Worm (Caenorhabditis elegans) whole organism, late embryonic: Measurements from ENCODE around the gene appg-2.

Experiments used
- C38D4.7 ChIP-seq: fragments of 200-800 bp; sonication (Bioruptor generic); optimal IDR thresholded peaks from 2 replicates; lab custom pipeline; 2018; ENCODE audit warnings: mild to moderate bottlenecking, missing genetic modification characterization, moderate library complexity, missing compliant biosample characterization
- K02D7.2 ChIP-seq: sonication (generic microtip); optimal IDR thresholded peaks from 2 replicates; lab custom pipeline; 2017; ENCODE audit warnings: mild to moderate bottlenecking, missing genetic modification characterization, missing compliant biosample characterization
- ahr-1 ChIP-seq: sonication (generic microtip); optimal IDR thresholded peaks from 2 replicates; lab custom pipeline; 2016; ENCODE audit warnings: missing genetic modification characterization, missing compliant biosample characterization
- ceh-19 ChIP-seq: fragments of 200-800 bp; sonication (Bioruptor generic); optimal IDR thresholded peaks from 2 replicates; lab custom pipeline; 2018; ENCODE audit warnings: mild to moderate bottlenecking, missing genetic modification characterization, missing compliant biosample characterization
- ceh-2 ChIP-seq: sonication (generic microtip); optimal IDR thresholded peaks from 2 replicates; lab custom pipeline; 2016; ENCODE audit warnings: missing genotype, missing genetic modification characterization, missing compliant biosample characterization
- ceh-22 ChIP-seq: sonication (generic microtip); optimal IDR thresholded peaks from 2 replicates; lab custom pipeline; 2017; ENCODE audit warnings: missing biosample characterization, missing genetic modification characterization
- ceh-24 ChIP-seq: sonication (generic microtip); optimal IDR thresholded peaks from 2 replicates; lab custom pipeline; 2016; ENCODE audit warnings: mild to moderate bottlenecking, missing genetic modification characterization, missing compliant biosample characterization
- ceh-34 ChIP-seq: sonication (generic microtip); optimal IDR thresholded peaks from 2 replicates; lab custom pipeline; 2016; ENCODE audit warnings: mild to moderate bottlenecking, missing genetic modification characterization, missing compliant biosample characterization
- ceh-45 ChIP-seq: fragments of 200-800 bp; sonication (Bioruptor generic); IDR thresholded peaks from 2 replicates; pipeline ENCODE4 v1.3.6; 2022; ENCODE audit warnings: missing genetic modification reagents, missing genetic modification characterization, missing compliant biosample characterization
- ceh-6 ChIP-seq: fragments of 200-800 bp; sonication (Bioruptor generic); optimal IDR thresholded peaks from 2 replicates; lab custom pipeline; 2018; ENCODE audit warnings: mild to moderate bottlenecking, missing genetic modification characterization, missing compliant biosample characterization
- dmd-4 ChIP-seq: sonication (generic microtip); optimal IDR thresholded peaks from 2 replicates; lab custom pipeline; 2016; ENCODE audit warnings: borderline replicate concordance, missing genetic modification characterization, missing compliant biosample characterization
- elt-2 ChIP-seq: sonication (generic microtip); optimal IDR thresholded peaks from 2 replicates; lab custom pipeline; 2016; ENCODE audit warnings: missing genetic modification reagents, missing genetic modification characterization, missing compliant biosample characterization
- ets-4 ChIP-seq: sonication (generic microtip); optimal IDR thresholded peaks from 2 replicates; lab custom pipeline; 2016; ENCODE audit warnings: missing genetic modification characterization, missing compliant biosample characterization
- fkh-10 ChIP-seq: fragments of 150-350 bp; optimal IDR thresholded peaks from 2 replicates; lab custom pipeline; 2014; ENCODE audit warnings: missing biosample characterization, missing genetic modification reagents, missing genetic modification characterization
- fkh-6 ChIP-seq: sonication (generic microtip); optimal IDR thresholded peaks from 2 replicates; lab custom pipeline; 2016; ENCODE audit warnings: missing genetic modification characterization, missing compliant biosample characterization
- gmeb-2 ChIP-seq: sonication (generic microtip); optimal IDR thresholded peaks from 2 replicates; lab custom pipeline; 2016; ENCODE audit warnings: missing genetic modification characterization, inconsistent platforms, missing compliant biosample characterization
- hlh-13 ChIP-seq: fragments of 200-800 bp; sonication (Bioruptor generic); optimal IDR thresholded peaks from 2 replicates; lab custom pipeline; 2018; ENCODE audit warnings: mild to moderate bottlenecking, missing genetic modification characterization, missing compliant biosample characterization
- hlh-15 ChIP-seq: sonication (generic microtip); optimal IDR thresholded peaks from 2 replicates; lab custom pipeline; 2016; ENCODE audit warnings: missing genetic modification characterization, missing compliant biosample characterization
- hlh-30 ChIP-seq: sonication (generic microtip); optimal IDR thresholded peaks from 2 replicates; lab custom pipeline; 2017; ENCODE audit warnings: antibody characterized with exemption, missing genetic modification characterization, missing compliant biosample characterization; ENCODE audit not compliant: insufficient read depth
- hlh-6 ChIP-seq: sonication (generic microtip); optimal IDR thresholded peaks from 2 replicates; lab custom pipeline; 2016; ENCODE audit warnings: missing genotype, missing genetic modification characterization, missing compliant biosample characterization
- hlh-8 ChIP-seq: sonication (generic microtip); optimal IDR thresholded peaks from 2 replicates; lab custom pipeline; 2016; ENCODE audit warnings: missing genotype, missing genetic modification characterization, missing compliant biosample characterization
- lim-6 ChIP-seq: sonication (generic microtip); optimal IDR thresholded peaks from 2 replicates; lab custom pipeline; 2016; ENCODE audit warnings: missing genetic modification characterization, missing compliant biosample characterization
- nhr-11 ChIP-seq: fragments of 150-350 bp; optimal IDR thresholded peaks from 2 replicates; lab custom pipeline; 2014; ENCODE audit warnings: missing biosample characterization, missing genetic modification characterization
- npax-4 ChIP-seq: sonication (generic microtip); optimal IDR thresholded peaks from 2 replicates; lab custom pipeline; 2016; ENCODE audit warnings: missing genetic modification characterization, missing compliant biosample characterization
- odd-2 ChIP-seq: sonication (generic microtip); optimal IDR thresholded peaks from 2 replicates; lab custom pipeline; 2017; ENCODE audit warnings: antibody characterized with exemption, mild to moderate bottlenecking, missing genetic modification characterization, missing compliant biosample characterization
- pax-1 ChIP-seq: fragments of 150-350 bp; optimal IDR thresholded peaks from 2 replicates; lab custom pipeline; 2014; ENCODE audit warnings: missing biosample characterization, missing genetic modification characterization
- pha-4 ChIP-seq: fragments of 150-350 bp; optimal IDR thresholded peaks from 2 replicates; lab custom pipeline; 2018; ENCODE audit warnings: missing biosample characterization, missing genetic modification reagents, missing genetic modification characterization
- pros-1 ChIP-seq: fragments of 150-350 bp; optimal IDR thresholded peaks from 2 replicates; lab custom pipeline; 2014; ENCODE audit warnings: missing biosample characterization, missing genetic modification reagents, missing genetic modification characterization
- ref-2 ChIP-seq: sonication (generic microtip); optimal IDR thresholded peaks from 2 replicates; lab custom pipeline; 2016; ENCODE audit warnings: missing genetic modification characterization, missing compliant biosample characterization
- sdc-2 ChIP-seq: sonication (generic microtip); optimal IDR thresholded peaks from 2 replicates; lab custom pipeline; 2016; ENCODE audit warnings: missing genotype, missing genetic modification characterization, missing compliant biosample characterization
- sox-2 ChIP-seq: fragments of 200-800 bp; sonication (Bioruptor generic); IDR thresholded peaks from 2 replicates; pipeline ENCODE4 v1.3.6; 2022; ENCODE audit warnings: missing genetic modification reagents, missing genetic modification characterization, missing compliant biosample characterization
- sox-4 ChIP-seq: sonication (generic microtip); optimal IDR thresholded peaks from 2 replicates; lab custom pipeline; 2017; ENCODE audit warnings: mild to moderate bottlenecking, missing genetic modification characterization, inconsistent platforms, missing compliant biosample characterization
- ttx-3 ChIP-seq: sonication (generic microtip); optimal IDR thresholded peaks from 2 replicates; lab custom pipeline; 2016; ENCODE audit warnings: missing genetic modification reagents, missing genetic modification characterization, missing compliant biosample characterization
- unc-3 ChIP-seq, 2 experiments: fragments of 200-800 bp in 1 of 2; sonication (Bioruptor generic) in 1 of 2; sonication (generic microtip) in 1 of 2; conservative IDR thresholded peaks in 1 of 2; optimal IDR thresholded peaks in 1 of 2; 2 replicates each; pipeline versions ENCODE4 v1.3.6 to Lab custom; 2016 to 2022; ENCODE audit warnings: missing compliant biosample characterization in 2 of 2, missing genetic modification characterization in 2 of 2, missing genetic modification reagents in 1 of 2
- unc-86 ChIP-seq: sonication (generic microtip); optimal IDR thresholded peaks from 2 replicates; lab custom pipeline; 2016; ENCODE audit warnings: missing genetic modification characterization, missing compliant biosample characterization
- ztf-16 ChIP-seq: sonication (generic microtip); optimal IDR thresholded peaks from 2 replicates; lab custom pipeline; 2017; ENCODE audit warnings: missing genetic modification characterization, missing compliant biosample characterization

Gene appg-2

ce11 chrII:8817225-8817624 lies 16.3 kb downstream of the appg-2 start:
- no peak for TF ChIP-seq hlh-8 (tag; lab: Kevin White, UChicago)
- TF ChIP-seq elt-2 = no peak
- no peak for TF ChIP-seq sdc-2 (tag; lab: Kevin White, UChicago)
- no peak for TF ChIP-seq ahr-1 (tag; lab: Kevin White, UChicago)
- TF ChIP-seq nhr-11 = no peak
- TF ChIP-seq unc-3 (GFP tag; conservative IDR thresholded peaks at IDR 0.05; lab: Robert Waterston, UW) = no peak
- no peak for TF ChIP-seq unc-3 (tag; optimal IDR thresholded peaks at IDR 0.05; lab: Kevin White, UChicago)
- TF ChIP-seq ref-2 (tag; lab: Kevin White, UChicago) = no peak
- TF ChIP-seq hlh-30 (tag; lab: Kevin White, UChicago) = no peak
- no peak for TF ChIP-seq pax-1
- no peak for TF ChIP-seq lim-6 (tag; lab: Kevin White, UChicago)
- TF ChIP-seq sox-2 (GFP tag; lab: Robert Waterston, UW) = no peak
- TF ChIP-seq odd-2 = no peak
- no peak for TF ChIP-seq hlh-6 (tag; lab: Kevin White, UChicago)
- no peak for TF ChIP-seq ets-4 (tag; lab: Kevin White, UChicago)
- no peak for TF ChIP-seq dmd-4 (tag; lab: Kevin White, UChicago)
- no peak for TF ChIP-seq K02D7.2 (tag; lab: Kevin White, UChicago)
- TF ChIP-seq ceh-24 (tag; lab: Kevin White, UChicago) = no peak

DNA sequence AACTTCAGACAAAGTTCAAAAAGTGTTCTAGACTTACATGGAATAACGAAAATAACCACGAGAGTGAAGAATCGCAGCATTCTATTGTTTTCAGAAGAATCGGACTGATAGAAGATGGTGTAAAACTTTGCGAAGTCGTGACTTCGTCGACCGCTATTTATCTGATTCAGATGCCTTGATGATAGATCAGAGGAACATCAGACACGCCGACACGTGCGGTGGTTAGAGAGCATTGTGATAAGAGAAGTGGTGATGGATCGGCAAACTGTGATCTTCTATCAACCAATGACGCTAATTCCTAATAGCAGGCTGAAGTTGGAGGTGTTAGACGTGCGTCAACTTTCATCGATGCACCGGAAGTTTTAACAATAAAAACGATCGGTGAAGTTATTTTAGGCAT lies 17.3 kb downstream of the appg-2 start:
- TF ChIP-seq ceh-19 (GFP tag; lab: Kevin White, UChicago) = no peak
- no peak for TF ChIP-seq ahr-1 (tag; lab: Kevin White, UChicago)
- TF ChIP-seq ceh-34 (tag; lab: Kevin White, UChicago) = no peak
- TF ChIP-seq hlh-13 (GFP tag; lab: Kevin White, UChicago) = no peak
- no peak for TF ChIP-seq gmeb-2 (tag; lab: Kevin White, UChicago)
- no peak for TF ChIP-seq hlh-30 (tag; lab: Kevin White, UChicago)
- TF ChIP-seq npax-4 (tag; lab: Kevin White, UChicago) = no peak
- TF ChIP-seq hlh-15 (tag; lab: Kevin White, UChicago) = no peak
- TF ChIP-seq sox-2 (GFP tag; lab: Robert Waterston, UW) = no peak
- no peak for TF ChIP-seq fkh-6 (tag; lab: Kevin White, UChicago)
- no peak for TF ChIP-seq ets-4 (tag; lab: Kevin White, UChicago)
- no peak for TF ChIP-seq ceh-6 (GFP tag; lab: Kevin White, UChicago)
- no peak for TF ChIP-seq pros-1 (tag; lab: Kevin White, UChicago)
- no peak for TF ChIP-seq odd-2

ce11 chrII:8818978-8819896 lies 18.3 kb downstream of the appg-2 start, which contains the start of gene F46C5.10:
F46C5.10 (minus strand) TSS chrII:8819028.
- TF ChIP-seq ztf-16 (tag; lab: Kevin White, UChicago) (no peak), hlh-15 (tag; lab: Kevin White, UChicago) (no peak), ceh-45 (GFP tag; lab: Robert Waterston, UW) (no peak), ceh-34 (tag; lab: Kevin White, UChicago) (no peak), ceh-6 (GFP tag; lab: Kevin White, UChicago) (no peak), fkh-10 (GFP tag; lab: Kevin White, UChicago) (no peak), pax-1 (no peak), C38D4.7 (GFP tag; lab: Kevin White, UChicago) (no peak), unc-86 (tag; lab: Kevin White, UChicago) (no peak), ceh-22 (tag; lab: Kevin White, UChicago) (no peak), sox-4 (no peak), ttx-3 (tag; lab: Kevin White, UChicago) (no peak), pha-4 (tag; lab: Kevin White, UChicago) (no peak), ceh-2 (no peak), hlh-8 (tag; lab: Kevin White, UChicago) (no peak)
